Worm (Caenorhabditis elegans) whole organism, L1 larva: ENCODE measurements around the gene stdh-3.
A peak's percentile ranks its signal among the peaks of the same experiment; 100 is the strongest.

Experiments used
- efl-1 ChIP-seq, 4 experiments: fragments of 150-350 bp; optimal IDR thresholded peaks in 3 of 4; peaks in 1 of 4; 1 replicate in 1 of 4; 2 replicates in 3 of 4; lab custom pipeline; 2014; ENCODE audit warnings: missing biosample characterization in 2 of 4, missing genetic modification characterization in 2 of 4, missing genetic modification reagents in 2 of 4
- nhr-71 ChIP-seq: sonication (generic microtip); optimal IDR thresholded peaks from 2 replicates; lab custom pipeline; 2016; ENCODE audit warnings: mild to moderate bottlenecking, missing genetic modification characterization, moderate library complexity, missing compliant biosample characterization
- nhr-90 ChIP-seq: sonication (generic microtip); optimal IDR thresholded peaks from 2 replicates; lab custom pipeline; 2016; ENCODE audit warnings: mild to moderate bottlenecking, missing genetic modification characterization, missing compliant biosample characterization; ENCODE audit not compliant: poor library complexity
- tlp-1 ChIP-seq: fragments of 150-350 bp; optimal IDR thresholded peaks from 2 replicates; lab custom pipeline; 2014; ENCODE audit warnings: missing biosample characterization, missing genetic modification characterization

stdh-3 gene

ce11 chrV:13954056-13954455 is 49.6 kb downstream of the stdh-3 start, which contains the start of gene swt-6:
Gene swt-6 (plus strand): TSS chrV:13954356.
- TF ChIP-seq efl-1 (optimal IDR thresholded peaks at IDR 0.05; lab: Kevin White, UChicago) (no peak), efl-1 (GFP tag; optimal IDR thresholded peaks at IDR 0.05 in 1 of 2; lab: Kevin White, UChicago) (peak in 1 of 2 experiments; percentile 22), tlp-1 (tag; lab: Kevin White, UChicago) (no peak), nhr-90 (tag; lab: Kevin White, UChicago) (no peak), nhr-71 (tag; lab: Kevin White, UChicago) (no peak)
